Worm (Caenorhabditis elegans): Measurements from ENCODE around the gene nep-13.

ce11 chrII:3282353-3282752 is at the start of gene nep-13:
- TF ChIP-seq unc-3 (GFP tag; conservative IDR thresholded peaks at IDR 0.05) (no peak), unc-3 (tag; optimal IDR thresholded peaks at IDR 0.05) (no peak), ama-1 (optimal IDR thresholded peaks at IDR 0.05) (no peak), tbx-7 (tag; optimal IDR thresholded peaks at IDR 0.05) (no peak), dve-1 (tag; optimal IDR thresholded peaks at IDR 0.05) (no peak), ceh-18 (tag; optimal IDR thresholded peaks at IDR 0.05) (no peak), ets-4 (tag; optimal IDR thresholded peaks at IDR 0.05) (no peak), unc-86 (tag; optimal IDR thresholded peaks at IDR 0.05) (no peak)
